Worm (Caenorhabditis elegans): ENCODE data around the gene F22F7.7.

Gene F22F7.7

DNA sequence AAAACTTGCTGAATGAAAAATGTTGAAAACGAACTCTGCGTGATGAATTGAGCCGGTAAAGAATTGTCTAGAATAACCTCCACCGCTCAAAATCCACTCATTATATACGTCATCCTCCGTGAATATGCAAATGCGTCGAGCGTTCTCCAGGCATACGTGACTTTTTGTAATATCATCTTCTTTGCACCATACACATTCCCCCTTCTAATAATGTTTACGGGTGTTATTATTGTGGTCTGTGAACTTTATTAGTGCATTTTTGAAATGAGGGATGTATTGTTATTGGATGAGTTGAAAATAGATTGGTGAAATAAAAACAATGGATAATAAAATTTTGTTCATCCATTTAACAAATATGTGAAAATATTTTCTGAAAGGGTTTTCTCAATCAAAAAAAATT, at the start of gene F22F7.7:
Gene F22F7.7, minus strand, starts transcription at position 125 of the 400 bp plus-strand sequence.
- no peak for TF ChIP-seq unc-62 (GFP tag; optimal IDR thresholded peaks at IDR 0.05)

- TF ChIP-seq unc-62 (GFP tag; optimal IDR thresholded peaks at IDR 0.05), result no peak
Observed at ce11 chrV:2187864-2188345, 48.1 kb upstream of the F22F7.7 start, which contains the start of gene Y5H2B.3. Y5H2B.3 (plus strand) TSS chrV:2188295.

DNA sequence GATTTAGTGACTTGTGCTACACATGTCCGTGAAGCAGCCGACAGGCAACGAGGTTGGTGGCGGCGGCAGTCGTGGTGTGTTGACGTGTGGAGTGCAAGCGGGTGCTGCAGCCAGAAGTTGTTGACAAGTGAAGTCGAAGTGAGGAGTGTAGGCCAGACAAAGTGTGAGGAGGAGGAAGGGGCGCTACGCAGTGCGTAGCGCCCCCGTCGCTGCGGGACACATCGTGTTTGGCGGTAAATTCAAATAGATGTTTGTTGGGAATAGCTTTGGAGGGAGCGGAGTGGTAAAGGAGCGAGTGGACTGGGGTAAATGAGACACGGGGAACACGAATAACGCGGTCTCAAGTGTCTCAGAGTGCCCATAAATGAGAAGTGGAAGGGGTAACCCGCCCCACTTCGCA, 45.6 kb upstream of the F22F7.7 start:
- TF ChIP-seq unc-62 (GFP tag; optimal IDR thresholded peaks at IDR 0.05), result no peak

- TF ChIP-seq unc-62 (GFP tag; optimal IDR thresholded peaks at IDR 0.05), result no peak
Observed at ce11 chrV:2183162-2183561, 43.3 kb upstream of the F22F7.7 start, which contains the start of gene cyp-33C2. cyp-33C2 (plus strand) TSS chrV:2183488.

DNA sequence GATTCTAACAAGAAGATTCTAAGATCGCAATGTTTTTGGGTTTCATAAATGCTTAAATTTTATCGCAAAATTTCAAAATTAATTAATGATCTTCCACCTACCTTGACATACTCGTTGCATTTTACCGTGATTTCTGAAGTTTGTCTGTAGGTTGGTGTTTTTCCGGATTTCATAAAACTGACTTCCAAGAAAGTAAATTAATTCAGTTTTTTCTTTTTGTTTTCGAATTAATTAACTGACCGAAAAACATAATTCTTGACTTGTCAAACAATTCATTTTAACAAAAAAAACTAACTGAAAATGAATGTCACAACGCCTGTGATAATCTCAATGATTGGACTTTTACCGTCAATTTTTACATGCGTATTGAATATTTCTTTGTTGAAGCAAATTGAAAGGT, 41.9 kb upstream of the F22F7.7 start, which contains the start of gene srbc-16:
Gene srbc-16, plus strand, starts transcription at position 301 of the 400 bp plus-strand sequence.
- no peak for TF ChIP-seq unc-62 (GFP tag; optimal IDR thresholded peaks at IDR 0.05)

ce11 chrV:2179214-2179613, 39.4 kb upstream of the F22F7.7 start, which contains the start of gene cyp-33C1:
cyp-33C1 (plus strand) TSS chrV:2179514.
- no peak for TF ChIP-seq unc-62 (GFP tag; optimal IDR thresholded peaks at IDR 0.05)

ce11 chrV:2177307-2177764, 37.5 kb upstream of the F22F7.7 start, which contains the start of gene srbc-17:
srbc-17 (plus strand) TSS chrV:2177714.
- TF ChIP-seq unc-62 (GFP tag; optimal IDR thresholded peaks at IDR 0.05), result no peak

ce11 chrV:2175242-2175641, 35.4 kb upstream of the F22F7.7 start, which contains the start of gene C45H4.18:
C45H4.18 (plus strand) TSS chrV:2175542.
- TF ChIP-seq unc-62 (GFP tag; optimal IDR thresholded peaks at IDR 0.05), result no peak

DNA sequence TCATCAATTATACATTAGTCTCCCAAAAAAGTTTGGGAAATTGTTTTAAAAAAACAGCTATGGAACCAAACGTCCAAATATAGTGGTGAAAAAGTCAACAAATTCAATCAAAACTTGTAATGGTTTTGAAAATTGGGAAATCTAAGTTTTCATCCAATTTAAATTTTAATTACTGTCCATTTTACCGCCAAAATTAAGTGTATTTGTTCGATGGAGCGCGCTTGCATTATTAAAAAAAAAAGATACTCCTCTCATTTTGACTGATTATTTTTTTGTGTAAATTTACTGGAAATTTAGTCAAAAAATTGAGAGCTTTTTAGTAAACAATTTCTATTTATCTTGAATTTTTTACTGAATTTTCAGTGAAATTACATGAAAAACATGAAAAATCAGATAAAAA, 34.6 kb upstream of the F22F7.7 start:
- TF ChIP-seq unc-62 (GFP tag; optimal IDR thresholded peaks at IDR 0.05), result no peak

- no peak for TF ChIP-seq unc-62 (GFP tag; optimal IDR thresholded peaks at IDR 0.05)
Observed at ce11 chrV:2166679-2167078, 26.8 kb upstream of the F22F7.7 start, which contains the start of gene srbc-19. srbc-19 (minus strand) TSS chrV:2166779.

DNA sequence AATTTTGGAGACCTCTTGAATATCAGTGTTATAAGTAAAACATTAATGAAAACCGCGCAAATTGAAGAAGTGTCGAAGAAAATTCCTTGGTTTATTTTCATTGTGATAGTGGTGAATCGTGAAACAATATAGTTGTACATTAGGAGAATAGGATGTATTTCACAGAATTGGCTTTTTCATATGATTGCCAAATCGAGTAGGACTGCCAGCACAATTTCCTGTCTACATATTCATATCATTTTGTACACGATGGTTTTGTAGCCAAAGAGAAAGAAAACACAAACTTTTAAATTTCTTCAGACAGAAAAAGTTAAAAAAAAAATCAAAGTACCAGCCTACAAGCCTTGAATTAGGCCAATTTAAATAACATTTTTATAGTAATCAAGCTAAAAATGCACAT, 23.9 kb upstream of the F22F7.7 start, which contains the start of gene str-255:
Gene str-255, minus strand, starts transcription at position 101 of the 400 bp plus-strand sequence.
- no peak for TF ChIP-seq unc-62 (GFP tag; optimal IDR thresholded peaks at IDR 0.05)

ce11 chrV:2159331-2159730, 19.5 kb upstream of the F22F7.7 start, which contains the start of gene C45H4.14:
C45H4.14 (minus strand) TSS chrV:2159431.
- no peak for TF ChIP-seq unc-62 (GFP tag; optimal IDR thresholded peaks at IDR 0.05)

DNA sequence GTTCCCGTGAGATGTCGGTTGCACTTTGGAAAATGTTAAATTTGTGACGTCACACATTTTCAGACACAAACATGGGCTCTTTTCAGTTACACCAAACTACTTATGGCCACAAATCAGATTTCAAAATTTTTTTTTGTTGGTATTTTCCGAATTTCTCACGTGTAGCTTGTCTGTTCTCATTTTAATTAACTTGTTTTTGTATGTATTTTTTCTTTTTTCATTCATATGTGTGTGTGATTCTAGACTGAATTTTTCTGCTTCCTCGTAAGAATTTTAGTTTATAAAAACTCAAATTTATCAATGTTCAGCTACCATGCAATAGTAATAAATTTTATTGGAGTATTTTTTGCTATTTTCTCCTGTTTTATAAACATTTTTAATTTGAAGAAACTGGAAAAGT, 17.0 kb upstream of the F22F7.7 start, which contains the start of gene srbc-22:
Gene srbc-22, plus strand, starts transcription at position 301 of the 400 bp plus-strand sequence.
- no peak for TF ChIP-seq unc-62 (GFP tag; optimal IDR thresholded peaks at IDR 0.05)

DNA sequence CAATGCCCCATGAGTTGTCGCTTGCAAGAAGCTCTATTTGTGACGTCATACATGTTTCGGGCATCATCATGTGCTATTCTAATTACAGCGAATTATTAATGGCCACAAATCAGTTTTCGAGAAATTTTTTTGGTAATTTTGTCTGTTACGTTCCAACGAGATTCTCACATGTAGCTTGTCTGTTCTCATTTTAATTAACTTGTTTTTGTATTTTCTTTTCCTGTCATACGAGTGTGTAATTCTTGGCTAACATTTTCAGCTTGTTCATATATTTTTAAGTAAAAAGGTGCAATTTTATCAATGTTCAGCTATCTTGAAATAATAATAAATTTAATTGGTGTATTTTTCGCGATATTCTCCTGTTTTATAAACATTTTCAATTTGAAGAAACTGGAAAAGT, 15.4 kb upstream of the F22F7.7 start, which contains the start of gene srbc-21:
Gene srbc-21, plus strand, starts transcription at position 301 of the 400 bp plus-strand sequence.
- TF ChIP-seq unc-62 (GFP tag; optimal IDR thresholded peaks at IDR 0.05), result no peak

ce11 chrV:2153274-2153673, 13.4 kb upstream of the F22F7.7 start, which contains the start of gene srbc-23:
srbc-23 (plus strand) TSS chrV:2153574.
- no peak for TF ChIP-seq unc-62 (GFP tag; optimal IDR thresholded peaks at IDR 0.05)

DNA sequence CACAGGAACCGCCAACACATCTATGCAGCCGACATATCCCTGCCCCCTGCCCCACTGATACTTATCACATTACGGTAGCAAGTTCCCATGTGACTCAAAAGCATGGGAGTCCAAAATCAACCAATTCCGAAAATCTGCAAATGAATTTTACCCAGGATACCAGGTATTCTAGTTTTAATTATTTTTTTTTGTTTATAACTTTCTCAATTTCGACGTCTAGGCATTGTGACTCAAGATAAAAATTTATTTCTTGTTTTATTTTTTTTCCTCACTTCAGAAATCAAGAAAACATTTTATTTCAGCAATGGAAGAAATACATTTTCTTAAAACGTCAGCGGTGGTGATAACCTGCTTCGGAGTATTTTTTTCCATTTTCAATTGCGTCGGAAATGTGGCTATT, 11.6 kb upstream of the F22F7.7 start, which contains the start of gene srbc-24:
Gene srbc-24, plus strand, starts transcription at position 301 of the 400 bp plus-strand sequence.
- TF ChIP-seq unc-62 (GFP tag; optimal IDR thresholded peaks at IDR 0.05), result no peak

DNA sequence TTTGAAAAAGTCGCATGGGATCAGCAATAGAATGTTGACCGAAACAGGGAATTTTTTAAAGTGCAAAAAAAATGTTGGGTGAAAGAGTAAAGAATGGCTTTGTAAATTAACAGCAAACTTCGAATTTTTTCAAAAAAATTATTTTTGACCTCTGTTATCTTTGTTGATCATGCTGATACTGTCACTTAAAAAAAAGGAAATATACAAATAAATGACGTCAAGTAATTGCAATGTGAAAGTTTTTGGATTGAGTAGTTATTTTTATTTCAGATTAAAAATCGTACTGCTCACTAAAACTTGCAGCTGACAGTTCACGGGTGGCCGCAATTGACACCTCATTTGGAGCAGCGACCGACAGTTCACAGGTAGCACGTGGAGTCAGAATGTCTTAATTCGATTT, 11.0 kb upstream of the F22F7.7 start, which contains the start of gene C45H4.13:
Gene C45H4.13, minus strand, starts transcription at position 101 of the 400 bp plus-strand sequence.
- no peak for TF ChIP-seq unc-62 (GFP tag; optimal IDR thresholded peaks at IDR 0.05)
